Fruit fly (Drosophila melanogaster) whole organism, embryonic: ENCODE measurements around the gene Bace.
A peak's percentile ranks its signal among the peaks of the same experiment; 100 is the strongest.

Experiments used
- ATbp ChIP-seq: fragments of 200-800 bp; sonication (Bioruptor generic); optimal IDR thresholded peaks from 2 replicates; lab custom pipeline; 2017; ENCODE audit warnings: missing biosample characterization, mild to moderate bottlenecking, missing genetic modification characterization, missing genetic modification reagents
- Asciz ChIP-seq: fragments of 200-800 bp; sonication (Bioruptor generic); optimal IDR thresholded peaks from 2 replicates; lab custom pipeline; 2017; ENCODE audit warnings: missing biosample characterization, mild to moderate bottlenecking, missing genetic modification characterization, missing genetic modification reagents
- BEAF-32 ChIP-seq: fragments of 200-800 bp; sonication (Bioruptor generic); optimal IDR thresholded peaks from 3 replicates; lab custom pipeline; 2017; ENCODE audit warnings: missing biosample characterization, missing genetic modification characterization, mild to moderate bottlenecking, moderate library complexity, missing genetic modification reagents
- C15 ChIP-seq: fragments of 200-800 bp; sonication (Bioruptor generic); IDR thresholded peaks from 3 replicates; pipeline ENCODE4 v1.3.6; 2022; ENCODE audit warnings: missing biosample characterization, missing genetic modification characterization
- CG13287 ChIP-seq: fragments of 200-800 bp; sonication (Bioruptor generic); IDR thresholded peaks from 2 replicates; pipeline ENCODE4 v1.3.6; 2022; ENCODE audit warnings: missing biosample characterization, missing genetic modification characterization; ENCODE audit not compliant: partially characterized antibody
- CG14050 ChIP-seq: fragments of 200-800 bp; sonication (Bioruptor generic); IDR thresholded peaks from 3 replicates; pipeline ENCODE4 v1.3.6; 2022; ENCODE audit warnings: missing biosample characterization, missing genetic modification characterization
- CG15011 ChIP-seq: fragments of 200-800 bp; sonication (Bioruptor generic); optimal IDR thresholded peaks from 3 replicates; lab custom pipeline; 2018; ENCODE audit warnings: missing biosample characterization, mild to moderate bottlenecking, missing genetic modification characterization
- CG15601 ChIP-seq: fragments of 200-800 bp; sonication (Bioruptor generic); optimal IDR thresholded peaks from 3 replicates; lab custom pipeline; 2019; ENCODE audit warnings: missing biosample characterization, mild to moderate bottlenecking, missing genetic modification characterization, moderate library complexity
- CG2129 ChIP-seq: fragments of 200-800 bp; sonication (Bioruptor generic); IDR thresholded peaks from 2 replicates; pipeline ENCODE4 v1.3.6; 2022; ENCODE audit warnings: missing biosample characterization, missing genetic modification characterization; ENCODE audit not compliant: partially characterized antibody
- CG32532 ChIP-seq: fragments of 200-800 bp; sonication (Bioruptor generic); IDR thresholded peaks from 2 replicates; pipeline ENCODE4 v1.3.6; 2022; ENCODE audit warnings: missing biosample characterization, missing genetic modification characterization
- CG34376 ChIP-seq: fragments of 200-800 bp; sonication (Bioruptor generic); optimal IDR thresholded peaks from 2 replicates; lab custom pipeline; 2018; ENCODE audit warnings: missing biosample characterization, mild to moderate bottlenecking, missing genetic modification characterization
- CG34422 ChIP-seq: fragments of 200-800 bp; sonication (Bioruptor generic); IDR thresholded peaks from 3 replicates; pipeline ENCODE4 v1.3.6; 2022; ENCODE audit warnings: missing biosample characterization, missing genetic modification characterization
- CG3847 ChIP-seq: fragments of 200-800 bp; sonication (Bioruptor generic); IDR thresholded peaks from 2 replicates; pipeline ENCODE4 v1.3.6; 2022; ENCODE audit warnings: missing biosample characterization, missing genetic modification characterization
- CG4854 ChIP-seq: fragments of 200-800 bp; sonication (Bioruptor generic); optimal IDR thresholded peaks from 2 replicates; lab custom pipeline; 2016; ENCODE audit warnings: missing biosample characterization, missing genetic modification characterization, inconsistent platforms
- CG5180 ChIP-seq: fragments of 200-800 bp; sonication (Bioruptor generic); optimal IDR thresholded peaks from 3 replicates; lab custom pipeline; 2017; ENCODE audit warnings: missing biosample characterization, missing genetic modification characterization, mild to moderate bottlenecking, moderate library complexity, missing genetic modification reagents
- CG6272 ChIP-seq: fragments of 200-800 bp; sonication (Bioruptor generic); IDR thresholded peaks from 2 replicates; pipeline ENCODE4 v1.3.6; 2022; ENCODE audit warnings: missing biosample characterization, missing genetic modification characterization
- CG7556 ChIP-seq: fragments of 200-800 bp; sonication (Bioruptor generic); optimal IDR thresholded peaks from 2 replicates; lab custom pipeline; 2017; ENCODE audit warnings: missing biosample characterization, mild to moderate bottlenecking, missing genetic modification characterization
- CG7928 ChIP-seq: fragments of 200-800 bp; sonication (Bioruptor generic); optimal IDR thresholded peaks from 2 replicates; lab custom pipeline; 2017; ENCODE audit warnings: missing biosample characterization, mild to moderate bottlenecking, missing genetic modification characterization
- CG9609 ChIP-seq: fragments of 200-800 bp; sonication (Bioruptor generic); optimal IDR thresholded peaks from 3 replicates; lab custom pipeline; 2016; ENCODE audit warnings: missing biosample characterization, missing genetic modification characterization
- CG9876 ChIP-seq: fragments of 200-800 bp; sonication (Bioruptor generic); optimal IDR thresholded peaks from 2 replicates; lab custom pipeline; 2016; ENCODE audit warnings: missing biosample characterization, missing genetic modification characterization
- Chrac-16 ChIP-seq: fragments of 200-800 bp; sonication (Bioruptor generic); optimal IDR thresholded peaks from 3 replicates; lab custom pipeline; 2016; ENCODE audit warnings: missing biosample characterization, missing genetic modification characterization
- D19A ChIP-seq: fragments of 200-800 bp; optimal IDR thresholded peaks from 3 replicates; lab custom pipeline; 2019; ENCODE audit warnings: missing biosample characterization, mild to moderate bottlenecking, missing genetic modification characterization, moderate library complexity
- ERR ChIP-seq: fragments of 200-800 bp; sonication (Bioruptor generic); optimal IDR thresholded peaks from 2 replicates; lab custom pipeline; 2016; ENCODE audit warnings: missing biosample characterization, missing genetic modification characterization
- H2.0 ChIP-seq: fragments of 200-800 bp; sonication (Bioruptor generic); IDR thresholded peaks from 2 replicates; pipeline ENCODE4 v1.3.6; 2022; ENCODE audit warnings: missing biosample characterization, missing genetic modification characterization
- Kr ChIP-seq: fragments of 200-800 bp; sonication (Bioruptor generic); optimal IDR thresholded peaks from 2 replicates; lab custom pipeline; 2017; ENCODE audit warnings: missing biosample characterization, mild to moderate bottlenecking, missing genetic modification characterization
- Mrtf ChIP-seq: fragments of 200-800 bp; sonication (Bioruptor generic); IDR thresholded peaks from 3 replicates; pipeline ENCODE4 v1.3.6; 2022; ENCODE audit warnings: missing biosample characterization, missing genetic modification characterization
- Myb ChIP-seq: fragments of 200-800 bp; sonication (Bioruptor generic); optimal IDR thresholded peaks from 2 replicates; lab custom pipeline; 2016; ENCODE audit warnings: missing biosample characterization, missing genetic modification characterization
- Rx ChIP-seq: fragments of 200-800 bp; sonication (Bioruptor generic); IDR thresholded peaks from 2 replicates; pipeline ENCODE4 v1.3.6; 2022; ENCODE audit warnings: missing biosample characterization, missing genetic modification characterization
- Xbp1 ChIP-seq: fragments of 200-800 bp; sonication (Bioruptor generic); optimal IDR thresholded peaks from 3 replicates; lab custom pipeline; 2016; ENCODE audit warnings: missing biosample characterization, mild to moderate bottlenecking, missing genetic modification characterization
- al ChIP-seq: fragments of 200-800 bp; sonication (Bioruptor generic); IDR thresholded peaks from 2 replicates; pipeline ENCODE4 v1.3.6; 2022; ENCODE audit warnings: missing biosample characterization, missing genetic modification characterization
- az2 ChIP-seq: fragments of 200-800 bp; sonication (Bioruptor generic); optimal IDR thresholded peaks from 3 replicates; lab custom pipeline; 2016; ENCODE audit warnings: missing biosample characterization, missing genetic modification characterization
- cg ChIP-seq: fragments of 200-800 bp; sonication (Bioruptor generic); optimal IDR thresholded peaks from 3 replicates; lab custom pipeline; 2019; ENCODE audit warnings: missing biosample characterization, mild to moderate bottlenecking, missing genetic modification characterization, moderate library complexity
- dan ChIP-seq: fragments of 200-800 bp; sonication (Bioruptor generic); IDR thresholded peaks from 2 replicates; pipeline ENCODE4 v1.3.6; 2022; ENCODE audit warnings: missing biosample characterization, missing genetic modification characterization
- fd64A ChIP-seq: fragments of 200-800 bp; sonication (Bioruptor generic); optimal IDR thresholded peaks from 3 replicates; lab custom pipeline; 2018; ENCODE audit warnings: missing biosample characterization, mild to moderate bottlenecking, missing genetic modification characterization
- fru ChIP-seq: fragments of >200 bp; optimal IDR thresholded peaks from 2 replicates; lab custom pipeline; 2017
- gcm2 ChIP-seq: fragments of 200-800 bp; sonication (Bioruptor generic); optimal IDR thresholded peaks from 2 replicates; lab custom pipeline; 2016; ENCODE audit warnings: missing biosample characterization, missing genetic modification characterization
- ham ChIP-seq: fragments of 200-800 bp; sonication (Bioruptor generic); IDR thresholded peaks from 2 replicates; pipeline ENCODE4 v1.3.6; 2022; ENCODE audit warnings: missing biosample characterization, missing genetic modification characterization
- klu ChIP-seq: fragments of 200-800 bp; sonication (Bioruptor generic); IDR thresholded peaks from 2 replicates; pipeline ENCODE4 v1.3.6; 2022; ENCODE audit warnings: missing biosample characterization, missing genetic modification characterization
- lbe ChIP-seq: fragments of 200-800 bp; sonication (Bioruptor generic); optimal IDR thresholded peaks from 2 replicates; lab custom pipeline; 2016; ENCODE audit warnings: missing biosample characterization, mild to moderate bottlenecking, missing genetic modification characterization
- maf-S ChIP-seq: fragments of 200-800 bp; sonication (Bioruptor generic); optimal IDR thresholded peaks from 2 replicates; lab custom pipeline; 2016; ENCODE audit warnings: missing biosample characterization, missing genetic modification characterization
- mld ChIP-seq: fragments of 200-800 bp; sonication (Bioruptor generic); IDR thresholded peaks from 3 replicates; pipeline ENCODE4 v1.3.6; 2022; ENCODE audit warnings: missing biosample characterization, missing genetic modification characterization; ENCODE audit not compliant: partially characterized antibody
- onecut ChIP-seq: fragments of 200-800 bp; sonication (Bioruptor generic); IDR thresholded peaks from 2 replicates; pipeline ENCODE4 v1.3.6; 2022; ENCODE audit warnings: missing biosample characterization, missing genetic modification characterization
- pan ChIP-seq, 4 experiments: fragments of >200 bp in 3 of 4; fragments of 200-800 bp in 1 of 4; sonication (Bioruptor generic) in 1 of 4; optimal IDR thresholded peaks in 3 of 4; IDR thresholded peaks in 1 of 4; 2 replicates each; pipeline versions ENCODE4 v1.3.6 to Lab custom; 2017 to 2022; ENCODE audit warnings: missing biosample characterization in 2 of 4, missing genetic modification characterization in 2 of 4, mixed read lengths in 1 of 4
- repo ChIP-seq: fragments of 200-800 bp; sonication (Bioruptor generic); optimal IDR thresholded peaks from 2 replicates; lab custom pipeline; 2016; ENCODE audit warnings: missing biosample characterization, missing genetic modification characterization
- salm ChIP-seq: fragments of 200-800 bp; sonication (Bioruptor generic); optimal IDR thresholded peaks from 2 replicates; lab custom pipeline; 2018; ENCODE audit warnings: missing biosample characterization, mild to moderate bottlenecking, missing genetic modification characterization
- slbo ChIP-seq: fragments of 200-800 bp; sonication (Bioruptor generic); IDR thresholded peaks from 2 replicates; pipeline ENCODE4 v1.3.6; 2022; ENCODE audit warnings: missing biosample characterization, missing genetic modification characterization
- slou ChIP-seq: fragments of 200-800 bp; sonication (Bioruptor generic); optimal IDR thresholded peaks from 3 replicates; lab custom pipeline; 2016; ENCODE audit warnings: missing biosample characterization, missing genetic modification characterization
- tin ChIP-seq: fragments of 200-800 bp; sonication (Bioruptor generic); optimal IDR thresholded peaks from 3 replicates; lab custom pipeline; 2016; ENCODE audit warnings: missing biosample characterization, missing genetic modification characterization
- trh ChIP-seq: fragments of 200-800 bp; sonication (Bioruptor generic); optimal IDR thresholded peaks from 2 replicates; lab custom pipeline; 2016; ENCODE audit warnings: missing biosample characterization, missing genetic modification characterization

Bace gene

dm6 chr2L:8535394-8536176 lies 39.5 kb upstream of the Bace start (continued):
- TF ChIP-seq Myb (GFP tag; lab: Kevin White, UChicago) (peak; percentile 14), Mrtf (GFP tag; lab: Robert Waterston, UW) (peak; percentile 71; the same call in 2 of the 3 replicates), Kr (GFP tag; lab: Kevin White, UChicago) (no peak), cg (GFP tag; lab: Kevin White, UChicago) (no peak), CG34376 (GFP tag; lab: Kevin White, UChicago) (peak; percentile 74), H2.0 (peak; percentile 62), Xbp1 (peak; percentile 90), CG14050 (GFP tag; lab: Robert Waterston, UW) (peak; percentile 61; the same call in 2 of the 3 replicates), BEAF-32 (GFP tag; lab: Kevin White, UChicago) (no peak), CG7556 (GFP tag; lab: Kevin White, UChicago) (peak; percentile 97), Chrac-16 (GFP tag; lab: Kevin White, UChicago) (peak; percentile 75), D19A (tag; lab: Kevin White, UChicago) (peak; percentile 92), CG9609 (GFP tag; lab: Kevin White, UChicago) (peak; percentile 5), ham (no peak), lbe (peak; percentile 59), repo (GFP tag; lab: Kevin White, UChicago) (no peak), CG9876 (GFP tag; lab: Kevin White, UChicago) (no peak), ERR (no peak), CG5180 (GFP tag; lab: Kevin White, UChicago) (peak; percentile 82), Rx (GFP tag; lab: Robert Waterston, UW) (peak; percentile 45; the same call in 1 of the 2 replicates), slou (peak; percentile 71), trh (peak; percentile 85), pan (optimal IDR thresholded peaks at IDR 0.05; lab: Kevin White, UChicago) (no peak), pan (GFP tag; optimal IDR thresholded peaks at IDR 0.05 in 1 of 2, IDR thresholded peaks at IDR 0.05 in 1 of 2) (peak in 1 of 2 experiments; percentile 52), fru (lab: Kevin White, UChicago) (no peak), maf-S (GFP tag; lab: Kevin White, UChicago) (no peak), CG32532 (GFP tag; lab: Robert Waterston, UW) (peak; percentile 79), klu (GFP tag; lab: Robert Waterston, UW) (peak; percentile 84; the same call in 1 of the 2 replicates), slbo (GFP tag; lab: Robert Waterston, UW) (peak; percentile 87), Asciz (GFP tag; lab: Kevin White, UChicago) (peak; percentile 93), CG6272 (GFP tag; lab: Robert Waterston, UW) (peak; percentile 59), salm (peak; percentile 87), az2 (peak; percentile 87), al (GFP tag; lab: Robert Waterston, UW) (peak; percentile 79), gcm2 (GFP tag; lab: Kevin White, UChicago) (no peak), fd64A (peak; percentile 10), CG3847 (GFP tag; lab: Robert Waterston, UW) (peak; percentile 78), CG15601 (tag; lab: Kevin White, UChicago) (peak; percentile 92), CG7928 (GFP tag; lab: Kevin White, UChicago) (peak; percentile 62), onecut (no peak; the same call in 1 of the 2 replicates), mld (GFP tag; lab: Robert Waterston, UW) (no peak), C15 (GFP tag; lab: Robert Waterston, UW) (no peak; the same call in 1 of the 3 replicates), CG2129 (GFP tag; lab: Robert Waterston, UW) (no peak), CG34422 (GFP tag; lab: Robert Waterston, UW) (peak; percentile 82), CG15011 (GFP tag; lab: Kevin White, UChicago) (peak; percentile 47), CG13287 (GFP tag; lab: Robert Waterston, UW) (no peak), dan (GFP tag; lab: Robert Waterston, UW) (no peak), tin (peak; percentile 84), CG4854 (peak; percentile 46), ATbp (GFP tag; lab: Kevin White, UChicago) (peak; percentile 83)
